Worm (Caenorhabditis elegans) whole organism, L1 larva: ENCODE measurements around the gene srj-25.
A peak's percentile ranks its signal among the peaks of the same experiment; 100 is the strongest.

ENCODE experiments used
- C04F5.9 ChIP-seq: sonication (generic microtip); optimal IDR thresholded peaks from 2 replicates; lab custom pipeline; 2016; ENCODE audit warnings: missing genetic modification characterization, missing compliant biosample characterization
- C34B4.2 ChIP-seq: sonication (generic microtip); optimal IDR thresholded peaks from 2 replicates; lab custom pipeline; 2017; ENCODE audit warnings: mild to moderate bottlenecking, missing genetic modification characterization, missing compliant biosample characterization
- alr-1 ChIP-seq: fragments of 200-800 bp; sonication (Bioruptor generic); optimal IDR thresholded peaks from 2 replicates; lab custom pipeline; 2018; ENCODE audit warnings: borderline replicate concordance, mild to moderate bottlenecking, missing genetic modification characterization, missing compliant biosample characterization
- ama-1 ChIP-seq: fragments of 150-350 bp; optimal IDR thresholded peaks from 2 replicates; lab custom pipeline; 2014
- ceh-82 ChIP-seq, 3 experiments: fragments of 150-350 bp in 1 of 3; sonication (generic microtip) in 2 of 3; optimal IDR thresholded peaks; 2 replicates each; lab custom pipeline; 2014 to 2017; ENCODE audit warnings: missing biosample characterization in 3 of 3, missing genetic modification characterization in 3 of 3
- ceh-88 ChIP-seq: fragments of 200-800 bp; sonication (Bioruptor generic); IDR thresholded peaks from 2 replicates; pipeline ENCODE4 v1.3.6; 2022; ENCODE audit warnings: missing genetic modification characterization, missing compliant biosample characterization
- ceh-90 ChIP-seq: sonication (generic microtip); optimal IDR thresholded peaks from 2 replicates; lab custom pipeline; 2016; ENCODE audit warnings: missing genetic modification characterization, missing compliant biosample characterization
- ces-1 ChIP-seq: fragments of 150-350 bp; optimal IDR thresholded peaks from 2 replicates; lab custom pipeline; 2014; ENCODE audit warnings: missing biosample characterization, missing genetic modification reagents, missing genetic modification characterization
- dpl-1 ChIP-seq, 3 experiments: fragments of 150-350 bp in 2 of 3; sonication (generic microtip) in 1 of 3; optimal IDR thresholded peaks; 2 replicates each; lab custom pipeline; 2014 to 2017; ENCODE audit warnings: missing biosample characterization in 3 of 3, missing genetic modification characterization in 3 of 3, missing genetic modification reagents in 3 of 3
- dsc-1 ChIP-seq: sonication (generic microtip); optimal IDR thresholded peaks from 2 replicates; lab custom pipeline; 2016; ENCODE audit warnings: mild to moderate bottlenecking, missing genetic modification characterization, missing compliant biosample characterization
- efl-1 ChIP-seq, 4 experiments: fragments of 150-350 bp; optimal IDR thresholded peaks in 3 of 4; peaks in 1 of 4; 1 replicate in 1 of 4; 2 replicates in 3 of 4; lab custom pipeline; 2014; ENCODE audit warnings: missing biosample characterization in 2 of 4, missing genetic modification characterization in 2 of 4, missing genetic modification reagents in 2 of 4
- efl-3 ChIP-seq: fragments of 200-800 bp; sonication (Bioruptor generic); optimal IDR thresholded peaks from 2 replicates; lab custom pipeline; 2018; ENCODE audit warnings: mild to moderate bottlenecking, missing genetic modification characterization, missing compliant biosample characterization
- egl-13 ChIP-seq: sonication (generic microtip); optimal IDR thresholded peaks from 2 replicates; lab custom pipeline; 2016; ENCODE audit warnings: missing genotype, missing genetic modification reagents, missing genetic modification characterization, missing compliant biosample characterization
- egl-27 ChIP-seq, 2 experiments: fragments of 150-350 bp in 1 of 2; sonication (generic microtip); optimal IDR thresholded peaks; 3 replicates each; lab custom pipeline; 2017 to 2018; ENCODE audit warnings: missing biosample characterization in 2 of 2, missing genetic modification characterization in 2 of 2, missing genetic modification reagents in 2 of 2
- elt-2 ChIP-seq: sonication (generic microtip); optimal IDR thresholded peaks from 2 replicates; lab custom pipeline; 2016; ENCODE audit warnings: missing genetic modification characterization, mild to moderate bottlenecking, inconsistent platforms, missing compliant biosample characterization, missing genetic modification reagents
- elt-3 ChIP-seq, 6 experiments: fragments of 150-350 bp in 1 of 6; sonication (generic microtip); optimal IDR thresholded peaks; 2 replicates each; lab custom pipeline; 2017 to 2018; ENCODE audit warnings: missing biosample characterization in 6 of 6, missing genetic modification characterization in 6 of 6, inconsistent platforms in 1 of 6
- ets-5 ChIP-seq: fragments of 200-800 bp; sonication (Bioruptor generic); IDR thresholded peaks from 2 replicates; pipeline ENCODE4 v1.3.6; 2022; ENCODE audit warnings: missing genetic modification characterization, missing compliant biosample characterization
- fkh-10 ChIP-seq: sonication (generic microtip); optimal IDR thresholded peaks from 2 replicates; lab custom pipeline; 2017; ENCODE audit warnings: missing biosample characterization, missing genetic modification reagents, missing genetic modification characterization
- fkh-8 ChIP-seq: sonication (generic microtip); optimal IDR thresholded peaks from 2 replicates; lab custom pipeline; 2016; ENCODE audit warnings: mild to moderate bottlenecking, missing genetic modification characterization, missing compliant biosample characterization
- grh-1 ChIP-seq: fragments of 200-800 bp; sonication (Bioruptor generic); IDR thresholded peaks from 2 replicates; pipeline ENCODE4 v1.3.6; 2022; ENCODE audit warnings: missing genetic modification reagents, missing genetic modification characterization, missing compliant biosample characterization
- hpl-2 ChIP-seq: fragments of 150-350 bp; optimal IDR thresholded peaks from 2 replicates; lab custom pipeline; 2014; ENCODE audit warnings: missing biosample characterization, missing genetic modification reagents, missing genetic modification characterization
- isw-1 ChIP-seq: fragments of 200-800 bp; sonication (Bioruptor generic); IDR thresholded peaks from 2 replicates; pipeline ENCODE4 v1.3.6; 2022; ENCODE audit warnings: missing genetic modification characterization, missing compliant biosample characterization
- jun-1 ChIP-seq: fragments of 150-350 bp; optimal IDR thresholded peaks from 2 replicates; lab custom pipeline; 2014; ENCODE audit warnings: missing biosample characterization, missing genetic modification reagents, missing genetic modification characterization
- lin-14 ChIP-seq: fragments of 200-800 bp; sonication (Bioruptor generic); optimal IDR thresholded peaks from 2 replicates; lab custom pipeline; 2018; ENCODE audit warnings: mild to moderate bottlenecking, missing genetic modification characterization, moderate library complexity, missing compliant biosample characterization
- lin-35 ChIP-seq, 2 experiments: fragments of 150-350 bp; optimal IDR thresholded peaks; 2 replicates each; lab custom pipeline; 2014; ENCODE audit warnings: missing biosample characterization in 2 of 2, missing genetic modification characterization in 2 of 2, missing genetic modification reagents in 2 of 2
- lin-39 ChIP-seq: fragments of 150-350 bp; optimal IDR thresholded peaks from 2 replicates; lab custom pipeline; 2014; ENCODE audit warnings: missing biosample characterization, missing genetic modification reagents, missing genetic modification characterization
- mab-9 ChIP-seq: fragments of 200-800 bp; sonication (Bioruptor generic); IDR thresholded peaks from 2 replicates; pipeline ENCODE4 v1.3.6; 2022; ENCODE audit warnings: missing genetic modification reagents, missing genetic modification characterization, missing compliant biosample characterization
- nhr-11 ChIP-seq: fragments of 150-350 bp; optimal IDR thresholded peaks from 2 replicates; lab custom pipeline; 2014; ENCODE audit warnings: missing biosample characterization, missing genetic modification characterization
- nhr-19 ChIP-seq: fragments of 200-800 bp; sonication (Bioruptor generic); conservative IDR thresholded peaks from 2 replicates; pipeline ENCODE4 v1.3.6; 2022; ENCODE audit warnings: missing genetic modification characterization, missing compliant biosample characterization
- nhr-20 ChIP-seq: sonication (generic microtip); optimal IDR thresholded peaks from 2 replicates; lab custom pipeline; 2016; ENCODE audit warnings: mild to moderate bottlenecking, missing genetic modification characterization, missing compliant biosample characterization
- nhr-28 ChIP-seq: fragments of 150-350 bp; optimal IDR thresholded peaks from 2 replicates; lab custom pipeline; 2014; ENCODE audit warnings: missing biosample characterization, missing genetic modification characterization
- nhr-47 ChIP-seq: sonication (generic microtip); optimal IDR thresholded peaks from 2 replicates; lab custom pipeline; 2016; ENCODE audit warnings: mild to moderate bottlenecking, missing genetic modification characterization, moderate library complexity, missing compliant biosample characterization
- nhr-76 ChIP-seq: sonication (generic microtip); optimal IDR thresholded peaks from 2 replicates; lab custom pipeline; 2017; ENCODE audit warnings: missing biosample characterization, missing genetic modification characterization
- nhr-77 ChIP-seq: fragments of 150-350 bp; optimal IDR thresholded peaks from 2 replicates; lab custom pipeline; 2014; ENCODE audit warnings: missing biosample characterization, missing genetic modification characterization
- nhr-85 ChIP-seq: sonication (generic microtip); peaks from one replicate; lab custom pipeline; 2016; ENCODE audit warnings: missing genetic modification characterization, inconsistent platforms, missing compliant biosample characterization
- nhr-90 ChIP-seq: sonication (generic microtip); optimal IDR thresholded peaks from 2 replicates; lab custom pipeline; 2016; ENCODE audit warnings: mild to moderate bottlenecking, missing genetic modification characterization, missing compliant biosample characterization; ENCODE audit not compliant: poor library complexity
- pax-3 ChIP-seq: fragments of 200-800 bp; sonication (Bioruptor generic); optimal IDR thresholded peaks from 2 replicates; lab custom pipeline; 2018; ENCODE audit warnings: mild to moderate bottlenecking, missing genetic modification characterization, moderate library complexity, missing compliant biosample characterization
- pqm-1 ChIP-seq: sonication (generic microtip); optimal IDR thresholded peaks from 3 replicates; lab custom pipeline; 2017; ENCODE audit warnings: missing biosample characterization, missing genetic modification characterization
- rnt-1 ChIP-seq: sonication (generic microtip); optimal IDR thresholded peaks from 2 replicates; lab custom pipeline; 2016; ENCODE audit warnings: mild to moderate bottlenecking, missing genetic modification characterization, moderate library complexity, missing compliant biosample characterization
- skn-1 ChIP-seq: fragments of 150-350 bp; optimal IDR thresholded peaks from 2 replicates; lab custom pipeline; 2014; ENCODE audit warnings: missing biosample characterization, missing genetic modification characterization
- snu-23 ChIP-seq: sonication (generic microtip); optimal IDR thresholded peaks from 2 replicates; lab custom pipeline; 2016; ENCODE audit warnings: missing genetic modification characterization, missing compliant biosample characterization
- sptf-1 ChIP-seq: fragments of 150-350 bp; optimal IDR thresholded peaks from 2 replicates; lab custom pipeline; 2014; ENCODE audit warnings: missing biosample characterization, missing genetic modification characterization
- sup-37 ChIP-seq: fragments of 200-800 bp; sonication (Bioruptor generic); optimal IDR thresholded peaks from 2 replicates; lab custom pipeline; 2018; ENCODE audit warnings: mild to moderate bottlenecking, missing genetic modification characterization, missing compliant biosample characterization
- swsn-7 ChIP-seq: sonication (generic microtip); optimal IDR thresholded peaks from 2 replicates; lab custom pipeline; 2016; ENCODE audit warnings: missing genetic modification characterization, missing compliant biosample characterization
- unc-30 ChIP-seq: sonication (generic microtip); optimal IDR thresholded peaks from 2 replicates; lab custom pipeline; 2017; ENCODE audit warnings: missing biosample characterization, missing genetic modification characterization
- unc-62 ChIP-seq: fragments of 150-350 bp; optimal IDR thresholded peaks from 2 replicates; lab custom pipeline; 2014; ENCODE audit warnings: missing biosample characterization, missing genetic modification reagents, missing genetic modification characterization
- unc-86 ChIP-seq: sonication (generic microtip); optimal IDR thresholded peaks from 2 replicates; lab custom pipeline; 2016; ENCODE audit warnings: missing genetic modification characterization, missing compliant biosample characterization
- unc-98 ChIP-seq: fragments of 200-800 bp; sonication (Bioruptor generic); IDR thresholded peaks from 2 replicates; pipeline ENCODE4 v1.3.6; 2022; ENCODE audit warnings: missing genetic modification characterization, missing compliant biosample characterization
- xbp-1 ChIP-seq: sonication (generic microtip); optimal IDR thresholded peaks from 2 replicates; lab custom pipeline; 2016; ENCODE audit warnings: missing genetic modification characterization, missing compliant biosample characterization
- zip-4 ChIP-seq: fragments of 200-800 bp; sonication (Bioruptor generic); optimal IDR thresholded peaks from 2 replicates; lab custom pipeline; 2018; ENCODE audit warnings: mild to moderate bottlenecking, missing genetic modification characterization, moderate library complexity, missing compliant biosample characterization
- ztf-11 ChIP-seq, 2 experiments: sonication (generic microtip); optimal IDR thresholded peaks; 2 replicates each; lab custom pipeline; 2016 to 2017; ENCODE audit warnings: missing genetic modification characterization in 2 of 2, missing biosample characterization in 1 of 2, missing compliant biosample characterization in 1 of 2
- ztf-4 ChIP-seq: fragments of 150-350 bp; optimal IDR thresholded peaks from 2 replicates; lab custom pipeline; 2014; ENCODE audit warnings: missing biosample characterization, missing genetic modification characterization

The srj-25 gene

ce11 chrV:723895-724352 is 12.1 kb downstream of the srj-25 start, which contains the start of gene fbxb-72:
Gene fbxb-72, minus strand, starts transcription at chrV:723952.
- TF ChIP-seq ceh-82 (tag; optimal IDR thresholded peaks at IDR 0.05; lab: Kevin White, UChicago): no peak
- TF ChIP-seq C34B4.2 (tag; lab: Kevin White, UChicago): no peak
- TF ChIP-seq nhr-90 (tag; lab: Kevin White, UChicago): peak; percentile 76
- peak; percentile 70 for TF ChIP-seq nhr-19 (GFP tag; lab: Robert Waterston, UW)
- peak; percentile 7 for TF ChIP-seq swsn-7 (tag; lab: Kevin White, UChicago)
- no peak for TF ChIP-seq egl-27 (tag; optimal IDR thresholded peaks at IDR 0.05; lab: Kevin White, UChicago)
- peak; percentile 17 for TF ChIP-seq nhr-11 (tag; lab: Kevin White, UChicago)
- no peak for TF ChIP-seq skn-1 (tag; lab: Kevin White, UChicago)
- TF ChIP-seq fkh-8 (tag; lab: Kevin White, UChicago): peak; percentile 46
- TF ChIP-seq unc-86 (tag; lab: Kevin White, UChicago): no peak
- TF ChIP-seq nhr-85 (tag; lab: Kevin White, UChicago): no peak
- no peak for TF ChIP-seq dpl-1 (GFP tag; optimal IDR thresholded peaks at IDR 0.05; lab: Kevin White, UChicago)
- TF ChIP-seq ceh-90 (tag; lab: Kevin White, UChicago): no peak
- peak; percentile 51 for TF ChIP-seq nhr-20 (tag; lab: Kevin White, UChicago)
- TF ChIP-seq nhr-47 (tag; lab: Kevin White, UChicago): peak; percentile 68
- no peak for TF ChIP-seq egl-13
- TF ChIP-seq nhr-28: no peak
- TF ChIP-seq grh-1 (GFP tag; lab: Robert Waterston, UW): no peak
- TF ChIP-seq efl-1 (optimal IDR thresholded peaks at IDR 0.05; lab: Kevin White, UChicago): peak; percentile 37 to 38
- peak in 1 of 2 experiments; percentile 95 for TF ChIP-seq efl-1 (GFP tag; optimal IDR thresholded peaks at IDR 0.05 in 1 of 2; lab: Kevin White, UChicago)
- no peak for TF ChIP-seq isw-1 (GFP tag; lab: Robert Waterston, UW)
- peak; percentile 78 for TF ChIP-seq snu-23 (GFP tag; lab: Kevin White, UChicago)
- TF ChIP-seq ceh-88 (GFP tag; lab: Robert Waterston, UW): peak; percentile 38; the same call in 1 of the 2 replicates
- peak; percentile 23 for TF ChIP-seq zip-4 (GFP tag; lab: Kevin White, UChicago)
- peak in 1 of 2 experiments; percentile 5 for TF ChIP-seq ztf-11 (tag; optimal IDR thresholded peaks at IDR 0.05; lab: Kevin White, UChicago)
- no peak for TF ChIP-seq ces-1 (GFP tag; lab: Kevin White, UChicago)
- no peak for TF ChIP-seq pax-3 (tag; lab: Kevin White, UChicago)
- peak; percentile 55 for TF ChIP-seq sup-37
- TF ChIP-seq unc-62: no peak
- no peak for TF ChIP-seq alr-1 (tag; lab: Kevin White, UChicago)
- TF ChIP-seq nhr-76: no peak
- TF ChIP-seq ets-5 (GFP tag; lab: Robert Waterston, UW): no peak
- no peak for TF ChIP-seq fkh-10 (GFP tag; lab: Kevin White, UChicago)
- peak; percentile 60 for TF ChIP-seq elt-2 (tag; lab: Kevin White, UChicago)
- TF ChIP-seq unc-98 (GFP tag; lab: Robert Waterston, UW): no peak
- TF ChIP-seq lin-39 (tag; lab: Kevin White, UChicago): peak; percentile 37
- peak; percentile 21 for TF ChIP-seq C04F5.9
- TF ChIP-seq pqm-1 (tag; lab: Kevin White, UChicago): no peak
- peak; percentile 89 for TF ChIP-seq ama-1 (lab: Kevin White, UChicago)
- peak; percentile 75 for TF ChIP-seq hpl-2 (GFP tag; lab: Kevin White, UChicago)
- peak; percentile 71 for TF ChIP-seq lin-14
- peak; percentile 85 for TF ChIP-seq ztf-4 (tag; lab: Kevin White, UChicago)
- peak; percentile 48 for TF ChIP-seq jun-1 (tag; lab: Kevin White, UChicago)
- peak in 2 of 6 experiments; percentile 12 to 20 for TF ChIP-seq elt-3 (tag; optimal IDR thresholded peaks at IDR 0.05; lab: Kevin White, UChicago)
- TF ChIP-seq lin-35 (GFP tag; optimal IDR thresholded peaks at IDR 0.05; lab: Kevin White, UChicago): peak in 1 of 2 experiments; percentile 85
- TF ChIP-seq xbp-1 (tag; lab: Kevin White, UChicago): no peak
- TF ChIP-seq mab-9: no peak
- no peak for TF ChIP-seq sptf-1 (tag; lab: Kevin White, UChicago)
- no peak for TF ChIP-seq unc-30 (tag; lab: Kevin White, UChicago)
- peak; percentile 53 for TF ChIP-seq rnt-1 (tag; lab: Kevin White, UChicago)
- TF ChIP-seq nhr-77 (tag; lab: Kevin White, UChicago): no peak
- no peak for TF ChIP-seq dsc-1 (tag; lab: Kevin White, UChicago)
- no peak for TF ChIP-seq efl-3 (GFP tag; lab: Kevin White, UChicago)
